Fruit fly (Drosophila melanogaster): Measurements from ENCODE around the gene Dbct.

The Dbct gene

dm6 chrX:15127880-15128644 is 42.1 kb downstream of the Dbct start (continued):
- TF ChIP-seq Opbp (GFP tag; IDR thresholded peaks at IDR 0.05; ENCODE audit: partially characterized antibody) (no peak), Xbp1 (GFP tag; optimal IDR thresholded peaks at IDR 0.05) (no peak), fd96Cb (tag; optimal IDR thresholded peaks at IDR 0.05) (no peak), CG2712 (tag; optimal IDR thresholded peaks at IDR 0.05) (peak; percentile 1), CG7839 (tag; optimal IDR thresholded peaks at IDR 0.05) (peak; percentile 32), Drgx (GFP tag; IDR thresholded peaks at IDR 0.05) (no peak), bcd (GFP tag; optimal IDR thresholded peaks at IDR 0.05) (no peak), D19B (GFP tag; optimal IDR thresholded peaks at IDR 0.05) (no peak), CG15269 (tag; optimal IDR thresholded peaks at IDR 0.05) (peak; percentile 22), Hr51 (GFP tag; optimal IDR thresholded peaks at IDR 0.05) (peak in 1 of 2 experiments; percentile 19), CG13424 (tag; optimal IDR thresholded peaks at IDR 0.05) (peak; percentile 19), eve (GFP tag; optimal IDR thresholded peaks at IDR 0.05) (peak in 1 of 2 experiments; percentile 5), corto (GFP tag; optimal IDR thresholded peaks at IDR 0.05) (no peak), Sox100B (GFP tag; optimal IDR thresholded peaks at IDR 0.05) (peak; percentile 28), unpg (GFP tag; optimal IDR thresholded peaks at IDR 0.05) (peak; percentile 12), gem (tag; optimal IDR thresholded peaks at IDR 0.05) (peak; percentile 44), CG17361 (GFP tag; IDR thresholded peaks at IDR 0.05) (0 out of 3 replicates have a peak, but pooled peaks have one; percentile 17), E2f1 (GFP tag; IDR thresholded peaks at IDR 0.05) (no peak), row (GFP tag; IDR thresholded peaks at IDR 0.05) (0 out of 3 replicates have a peak, but pooled peaks have one; percentile 29), CG2120 (GFP tag; optimal IDR thresholded peaks at IDR 0.05) (peak; percentile 10)

dm6 chrX:15132065-15132464 is 46.1 kb downstream of the Dbct start:
- TF ChIP-seq CG9876 (GFP tag; optimal IDR thresholded peaks at IDR 0.05) (no peak), CG31441 (GFP tag; IDR thresholded peaks at IDR 0.05) (no peak), chn (GFP tag; optimal IDR thresholded peaks at IDR 0.05) (no peak), CG11723 (GFP tag; optimal IDR thresholded peaks at IDR 0.05) (no peak), GATAe (GFP tag; conservative IDR thresholded peaks at IDR 0.05) (no peak)

dm6 chrX:15137241-15137640 is 51.3 kb downstream of the Dbct start:
- peak; percentile 53 for TF ChIP-seq CG17359 (tag; optimal IDR thresholded peaks at IDR 0.05)
- peak; percentile 42; the same call in 1 of the 2 replicates for TF ChIP-seq amos (GFP tag; IDR thresholded peaks at IDR 0.05; ENCODE audit: partially characterized antibody)
- peak; percentile 23 for TF ChIP-seq sens (GFP tag)
- TF ChIP-seq CG42726 (GFP tag; IDR thresholded peaks at IDR 0.05; ENCODE audit: partially characterized antibody): peak; percentile 23; the same call in 1 of the 2 replicates
- no peak for TF ChIP-seq Hsf (GFP tag; optimal IDR thresholded peaks at IDR 0.05)
- no peak for TF ChIP-seq kni (GFP tag; optimal IDR thresholded peaks at IDR 0.05)
- peak; percentile 78 for TF ChIP-seq Bgb (GFP tag; IDR thresholded peaks at IDR 0.05; ENCODE audit: partially characterized antibody)
- TF ChIP-seq Pdp1 (GFP tag; optimal IDR thresholded peaks at IDR 0.05): peak in 1 of 2 experiments; percentile 9
- TF ChIP-seq hth (optimal IDR thresholded peaks at IDR 0.05): no peak
- peak; percentile 15 for TF ChIP-seq Ets97D (GFP tag; optimal IDR thresholded peaks at IDR 0.05)
- peak; percentile 36 for TF ChIP-seq Med (GFP tag)
- TF ChIP-seq ems (GFP tag; optimal IDR thresholded peaks at IDR 0.05): no peak
- peak; percentile 61 for TF ChIP-seq bbx (GFP tag; IDR thresholded peaks at IDR 0.05; ENCODE audit: partially characterized antibody)
- peak; percentile 3 for TF ChIP-seq gro (GFP tag; optimal IDR thresholded peaks at IDR 0.05)
- TF ChIP-seq lilli (GFP tag; optimal IDR thresholded peaks at IDR 0.05): peak; percentile 3
- peak; percentile 2 for TF ChIP-seq stwl (tag; optimal IDR thresholded peaks at IDR 0.05)
- TF ChIP-seq CG18262 (tag; optimal IDR thresholded peaks at IDR 0.05): no peak
- TF ChIP-seq CG6654 (GFP tag; optimal IDR thresholded peaks at IDR 0.05): peak; percentile 99
- TF ChIP-seq cad (GFP tag; optimal IDR thresholded peaks at IDR 0.05): peak; percentile 42
- no peak for TF ChIP-seq salm (tag; optimal IDR thresholded peaks at IDR 0.05)

Data from whole organism, embryonic.